Fruit fly (Drosophila melanogaster): ENCODE results near the gene CG9231.

Gene CG9231

DNA sequence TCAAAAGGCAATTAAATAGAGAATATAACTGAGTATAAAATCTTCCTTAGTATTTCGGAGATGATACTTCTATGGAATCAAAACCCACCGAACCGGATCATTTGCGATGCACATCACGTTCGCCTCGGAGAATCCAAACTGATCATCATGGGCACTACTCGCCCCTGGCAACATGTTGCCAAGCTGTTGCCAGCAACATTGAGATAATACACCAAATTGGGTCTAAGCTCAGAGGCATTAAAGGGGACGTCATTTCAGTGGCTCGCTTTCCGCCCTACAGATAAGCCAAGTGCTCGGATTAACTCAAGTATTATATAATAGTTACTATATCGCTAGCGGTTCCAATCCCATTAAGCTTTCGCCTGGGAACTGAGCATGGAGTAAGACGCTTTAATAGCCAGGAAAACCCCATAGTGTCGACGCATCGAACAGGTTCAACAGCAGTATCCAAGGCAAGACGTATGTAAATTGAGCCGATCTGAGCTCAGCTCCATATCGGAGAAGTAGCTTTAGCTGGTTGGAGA, 20.2 kb upstream of the CG9231 start, which contains the start of the genes lush and CG9372:
Gene lush, minus strand, starts transcription at position 117 of the 524 bp plus-strand sequence.
Gene CG9372, plus strand, starts transcription at position 235 of the 524 bp plus-strand sequence.
- TF ChIP-seq fru (GFP tag; optimal IDR thresholded peaks at IDR 0.05) (no peak), OdsH (GFP tag; optimal IDR thresholded peaks at IDR 0.05) (no peak), Hr83 (GFP tag; optimal IDR thresholded peaks at IDR 0.05; ENCODE audit: poor library complexity, severe bottlenecking) (no peak), Rel (GFP tag; optimal IDR thresholded peaks at IDR 0.05) (no peak), Rel (tag; optimal IDR thresholded peaks at IDR 0.05) (no peak), Myc (optimal IDR thresholded peaks at IDR 0.05) (no peak), pan (optimal IDR thresholded peaks at IDR 0.05) (no peak), foxo (GFP tag; optimal IDR thresholded peaks at IDR 0.05) (no peak), dl (GFP tag; optimal IDR thresholded peaks at IDR 0.05; ENCODE audit: insufficient read depth in 1 of 2, partially characterized antibody in 2 of 2) (no peak), Vsx2 (GFP tag; optimal IDR thresholded peaks at IDR 0.05; ENCODE audit: partially characterized antibody) (no peak), sv (GFP tag; optimal IDR thresholded peaks at IDR 0.05) (no peak), N (GFP tag; optimal IDR thresholded peaks at IDR 0.05) (no peak), Hr78 (GFP tag; optimal IDR thresholded peaks at IDR 0.05) (no peak), Mio (GFP tag; optimal IDR thresholded peaks at IDR 0.05) (no peak), CG32264 (GFP tag; optimal IDR thresholded peaks at IDR 0.05) (no peak)

DNA sequence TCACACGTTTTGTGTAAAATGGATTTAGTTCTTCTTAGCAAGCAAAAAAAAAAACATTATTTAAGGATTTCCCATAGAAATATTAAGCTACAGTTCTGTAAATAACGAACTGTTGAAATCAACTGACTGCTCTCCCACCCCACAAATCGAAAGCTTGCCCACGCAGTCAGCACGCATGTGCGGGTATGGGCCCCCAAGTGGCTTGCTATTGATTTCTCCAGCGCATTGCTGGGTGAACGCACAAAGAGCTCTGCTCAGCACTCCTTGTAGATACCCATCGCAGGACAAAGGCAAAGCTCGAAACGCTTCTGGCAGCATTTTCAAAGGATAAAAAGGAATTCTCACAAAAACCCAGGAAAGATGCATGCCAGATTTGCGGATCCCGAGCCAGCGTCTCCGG, 15.6 kb upstream of the CG9231 start, which contains the start of gene CG9368:
Gene CG9368, plus strand, starts transcription at position 221 of the 400 bp plus-strand sequence.
- no peak for TF ChIP-seq Vsx2 (GFP tag; optimal IDR thresholded peaks at IDR 0.05; ENCODE audit: partially characterized antibody)
- no peak for TF ChIP-seq CG32264 (GFP tag; optimal IDR thresholded peaks at IDR 0.05)
- TF ChIP-seq rgr (GFP tag; optimal IDR thresholded peaks at IDR 0.05): no peak
- TF ChIP-seq Jra (GFP tag; optimal IDR thresholded peaks at IDR 0.05): no peak
- TF ChIP-seq dmrt93B (GFP tag; optimal IDR thresholded peaks at IDR 0.05): no peak

DNA sequence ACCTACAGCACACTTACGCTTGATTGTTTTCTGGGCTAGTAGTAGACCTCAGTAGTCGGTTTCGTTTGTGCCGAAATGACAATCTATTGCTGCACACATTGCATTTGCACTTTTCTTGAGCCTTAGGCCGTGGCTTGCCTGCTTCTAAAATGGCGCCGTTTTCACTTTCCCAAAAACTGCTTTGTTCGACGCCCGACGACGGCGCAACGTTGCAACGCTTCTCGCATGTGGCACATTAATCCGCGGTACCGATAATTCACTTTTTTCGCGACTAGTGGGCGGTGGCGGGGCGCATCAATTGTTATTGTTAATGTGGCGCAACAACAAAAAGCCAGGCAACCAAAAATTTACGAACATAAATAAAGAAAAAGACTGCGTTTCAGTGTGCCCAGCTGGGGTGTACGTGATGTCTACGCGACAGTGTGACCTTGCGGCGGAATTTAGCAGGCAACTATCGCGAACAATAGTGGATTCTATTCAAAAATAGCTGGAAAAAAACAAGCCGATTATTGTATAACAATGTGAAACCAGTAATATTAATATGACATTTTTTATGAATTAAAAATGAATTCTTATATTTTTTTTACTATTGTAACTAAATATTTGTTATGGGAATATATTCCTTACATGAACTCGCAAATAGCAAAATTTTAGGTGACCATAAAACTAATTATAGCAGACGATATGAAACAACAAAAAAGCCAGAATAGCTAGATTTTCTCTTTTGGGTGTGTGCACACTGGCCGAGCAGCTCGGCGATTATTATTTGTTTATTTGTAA, 12.8 kb upstream of the CG9231 start, which contains the start of the genes ash1 and Taf6:
Gene ash1, minus strand, starts transcription at position 387 of the 780 bp plus-strand sequence.
Gene Taf6, plus strand, starts transcription at position 720 of the 780 bp plus-strand sequence.
- no peak for TF ChIP-seq Rel (GFP tag; optimal IDR thresholded peaks at IDR 0.05)
- peak; percentile 45 for TF ChIP-seq Rel (tag; optimal IDR thresholded peaks at IDR 0.05)
- TF ChIP-seq Myc (optimal IDR thresholded peaks at IDR 0.05): peak; percentile 88
- TF ChIP-seq Dif (GFP tag; optimal IDR thresholded peaks at IDR 0.05; ENCODE audit: partially characterized antibody): no peak

DNA sequence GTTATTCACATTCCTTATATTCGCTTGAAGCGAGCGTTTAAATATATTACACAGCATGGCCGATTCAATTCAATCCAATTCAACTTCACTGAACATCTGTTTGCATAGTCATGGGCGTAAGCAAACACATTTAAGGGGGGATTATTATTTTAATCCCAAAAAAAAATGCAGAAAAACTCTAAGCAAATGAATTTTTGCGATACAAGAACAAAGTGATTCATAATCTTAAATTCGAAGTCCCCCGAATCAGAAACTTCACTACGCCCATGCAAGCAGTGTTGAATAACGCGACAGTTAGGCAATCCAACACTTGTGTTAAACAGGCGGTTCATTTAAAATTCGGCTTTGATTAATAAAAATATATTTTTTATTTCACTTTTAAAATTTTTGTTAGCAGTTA, 4.6 kb upstream of the CG9231 start, which contains the start of gene CG14100:
Gene CG14100, minus strand, starts transcription at position 103 of the 400 bp plus-strand sequence.
- TF ChIP-seq CG9705 (GFP tag; optimal IDR thresholded peaks at IDR 0.05) (peak; percentile 100), woc (GFP tag; optimal IDR thresholded peaks at IDR 0.05) (peak; percentile 100), dsf (GFP tag; optimal IDR thresholded peaks at IDR 0.05; ENCODE audit: borderline replicate concordance) (peak; percentile 99), Dfd (GFP tag; optimal IDR thresholded peaks at IDR 0.05) (peak; percentile 99), N (GFP tag; optimal IDR thresholded peaks at IDR 0.05) (no peak), Myc (optimal IDR thresholded peaks at IDR 0.05) (no peak), Rel (GFP tag; optimal IDR thresholded peaks at IDR 0.05) (peak; percentile 99), Rel (tag; optimal IDR thresholded peaks at IDR 0.05) (peak; percentile 98), fru (GFP tag; optimal IDR thresholded peaks at IDR 0.05) (peak; percentile 100), pan (optimal IDR thresholded peaks at IDR 0.05) (no peak), foxo (GFP tag; optimal IDR thresholded peaks at IDR 0.05) (peak; percentile 100), Hr83 (GFP tag; optimal IDR thresholded peaks at IDR 0.05; ENCODE audit: poor library complexity, severe bottlenecking) (peak; percentile 100), Dif (GFP tag; optimal IDR thresholded peaks at IDR 0.05; ENCODE audit: partially characterized antibody) (no peak), GATAd (GFP tag; optimal IDR thresholded peaks at IDR 0.05) (peak; percentile 100), Mio (GFP tag; optimal IDR thresholded peaks at IDR 0.05) (peak; percentile 98), h (GFP tag; optimal IDR thresholded peaks at IDR 0.05) (peak; percentile 100), HLH106 (tag; optimal IDR thresholded peaks at IDR 0.05) (peak; percentile 100), usp (GFP tag; optimal IDR thresholded peaks at IDR 0.05) (no peak), jim (GFP tag; optimal IDR thresholded peaks at IDR 0.05) (peak; percentile 100), sage (GFP tag; optimal IDR thresholded peaks at IDR 0.05) (peak; percentile 100), OdsH (GFP tag; optimal IDR thresholded peaks at IDR 0.05) (peak; percentile 100), tai (GFP tag; optimal IDR thresholded peaks at IDR 0.05) (no peak), rgr (GFP tag; optimal IDR thresholded peaks at IDR 0.05) (peak; percentile 100), Vsx2 (GFP tag; optimal IDR thresholded peaks at IDR 0.05; ENCODE audit: partially characterized antibody) (no peak), Jra (GFP tag; optimal IDR thresholded peaks at IDR 0.05) (peak; percentile 100), brk (GFP tag; optimal IDR thresholded peaks at IDR 0.05) (peak; percentile 99), psq (GFP tag; optimal IDR thresholded peaks at IDR 0.05) (peak; percentile 100), CG32264 (GFP tag; optimal IDR thresholded peaks at IDR 0.05) (peak; percentile 100), br (GFP tag; optimal IDR thresholded peaks at IDR 0.05) (peak; percentile 100), dmrt93B (GFP tag; optimal IDR thresholded peaks at IDR 0.05) (peak; percentile 100), dl (GFP tag; optimal IDR thresholded peaks at IDR 0.05; ENCODE audit: insufficient read depth in 1 of 2, partially characterized antibody in 2 of 2) (no peak), Hr78 (GFP tag; optimal IDR thresholded peaks at IDR 0.05) (no peak), CrebA (GFP tag; optimal IDR thresholded peaks at IDR 0.05; ENCODE audit: borderline replicate concordance) (no peak), sv (GFP tag; optimal IDR thresholded peaks at IDR 0.05) (peak; percentile 100), Sp1 (GFP tag; optimal IDR thresholded peaks at IDR 0.05) (peak; percentile 100), ey (GFP tag; optimal IDR thresholded peaks at IDR 0.05) (peak; percentile 100), Hnf4 (GFP tag; optimal IDR thresholded peaks at IDR 0.05) (peak; percentile 100)

Measured in whole organism, wandering third instar larva.